Worm (Caenorhabditis elegans) whole organism, L4 larva: ENCODE results near the gene T03D8.6.
"Not testable (repeated sequence)": the region's sequence is repeated elsewhere in the genome, so short reads cannot be mapped to it uniquely, and the experiment has no call there.

Experiments used
- F49E8.2 ChIP-seq: sonication (generic microtip); optimal IDR thresholded peaks from 2 replicates; lab custom pipeline; 2016; ENCODE audit warnings: missing compliant biosample characterization, mild to moderate bottlenecking, missing genetic modification characterization, borderline replicate concordance
- lin-15B ChIP-seq: fragments of 150-350 bp; sonication (generic microtip); optimal IDR thresholded peaks from 3 replicates; lab custom pipeline; 2014; ENCODE audit warnings: missing biosample characterization, missing genetic modification characterization

DNA sequence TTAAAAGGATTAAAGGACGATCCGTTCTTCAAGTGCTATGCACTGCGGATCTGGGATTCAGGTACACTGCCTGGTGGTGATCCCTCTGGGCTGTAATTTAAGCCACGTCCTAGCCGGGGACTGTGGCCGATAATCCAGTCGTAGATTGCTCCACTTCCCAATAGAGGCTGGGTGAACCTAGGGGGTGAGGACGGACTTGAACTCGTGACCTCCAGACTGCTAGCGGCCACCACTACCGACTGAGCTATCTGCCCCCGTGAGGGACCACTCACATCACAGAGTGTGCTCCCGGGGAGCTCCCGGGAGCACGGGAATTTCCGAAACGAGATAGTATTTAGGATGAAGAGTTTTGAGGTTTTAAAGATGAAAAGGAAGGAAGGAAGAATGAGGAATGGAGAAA is 24.8 kb downstream of the T03D8.6 start:
- TF ChIP-seq F49E8.2, lin-15B (tag; lab: Kevin White, UChicago): not testable (repeated sequence)
